Worm (Caenorhabditis elegans): ENCODE results near the gene nhr-141.

nhr-141 gene

ce11 chrV:7465509-7465908, 21.0 kb downstream of the nhr-141 start, which contains the start of gene F25E5.1 (continued):
- peak; percentile 46 for TF ChIP-seq lim-6 (tag; optimal IDR thresholded peaks at IDR 0.05)
- no peak for TF ChIP-seq K02D7.2 (tag; optimal IDR thresholded peaks at IDR 0.05)
- peak; percentile 53 for TF ChIP-seq fkh-6 (tag; optimal IDR thresholded peaks at IDR 0.05)
- TF ChIP-seq unc-86 (tag; optimal IDR thresholded peaks at IDR 0.05): peak; percentile 15
- peak; percentile 36 for TF ChIP-seq ref-2 (tag; optimal IDR thresholded peaks at IDR 0.05)
- no peak for TF ChIP-seq nhr-11 (tag; optimal IDR thresholded peaks at IDR 0.05)
- no peak for TF ChIP-seq mec-3 (tag; optimal IDR thresholded peaks at IDR 0.05; ENCODE audit: borderline replicate concordance)
- TF ChIP-seq elt-2 (tag; optimal IDR thresholded peaks at IDR 0.05): peak; percentile 30
- peak; percentile 67 for TF ChIP-seq ceh-34 (tag; optimal IDR thresholded peaks at IDR 0.05)
- TF ChIP-seq fax-1 (tag; optimal IDR thresholded peaks at IDR 0.05): peak; percentile 15
- no peak for TF ChIP-seq ttx-3 (tag; optimal IDR thresholded peaks at IDR 0.05)
- no peak for TF ChIP-seq ama-1 (optimal IDR thresholded peaks at IDR 0.05)
- TF ChIP-seq ceh-14 (tag; optimal IDR thresholded peaks at IDR 0.05): peak; percentile 70
- peak; percentile 81 for TF ChIP-seq C08G9.2 (tag; optimal IDR thresholded peaks at IDR 0.05)
- TF ChIP-seq ceh-30 (tag; optimal IDR thresholded peaks at IDR 0.05): no peak
- no peak for TF ChIP-seq ceh-22 (tag; optimal IDR thresholded peaks at IDR 0.05)

DNA sequence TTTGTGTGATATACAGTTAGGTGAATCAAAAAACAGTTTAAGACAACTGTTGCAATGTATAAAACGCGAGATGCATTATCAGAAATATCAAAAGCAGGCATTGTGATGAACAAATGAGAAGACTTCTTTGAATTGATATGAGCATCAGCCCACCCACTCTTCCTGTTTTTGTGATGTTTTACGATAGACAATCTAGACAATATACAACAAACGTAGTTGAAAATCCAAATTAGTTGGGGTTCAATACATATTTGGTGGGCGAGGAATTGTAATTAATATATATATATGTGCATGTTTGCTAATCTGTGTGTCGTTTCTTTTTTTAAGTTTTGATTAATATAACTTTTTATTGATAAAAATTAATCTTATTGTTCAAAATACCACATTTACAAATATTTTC, 28.4 kb downstream of the nhr-141 start, which contains the start of gene str-28:
str-28 (minus strand) TSS at position 101 of the 400 bp plus-strand sequence.
- TF ChIP-seq ceh-9 (tag; optimal IDR thresholded peaks at IDR 0.05) (no peak), nfya-1 (tag; optimal IDR thresholded peaks at IDR 0.05) (no peak), unc-55 (GFP tag; optimal IDR thresholded peaks at IDR 0.05) (no peak), eyg-1 (tag; optimal IDR thresholded peaks at IDR 0.05) (no peak), C08G9.2 (tag; optimal IDR thresholded peaks at IDR 0.05) (no peak), pag-3 (tag; optimal IDR thresholded peaks at IDR 0.05; ENCODE audit: borderline replicate concordance) (no peak), ama-1 (optimal IDR thresholded peaks at IDR 0.05) (no peak), fkh-6 (tag; optimal IDR thresholded peaks at IDR 0.05) (no peak), ceh-48 (tag; optimal IDR thresholded peaks at IDR 0.05) (no peak), pha-4 (tag; optimal IDR thresholded peaks at IDR 0.05) (no peak), dmd-4 (tag; optimal IDR thresholded peaks at IDR 0.05; ENCODE audit: borderline replicate concordance) (no peak), ceh-14 (tag; optimal IDR thresholded peaks at IDR 0.05) (no peak), ref-2 (tag; optimal IDR thresholded peaks at IDR 0.05) (no peak), pax-1 (tag; optimal IDR thresholded peaks at IDR 0.05) (no peak), hlh-13 (GFP tag; optimal IDR thresholded peaks at IDR 0.05) (no peak), sox-2 (GFP tag; IDR thresholded peaks at IDR 0.05) (no peak), ceh-22 (tag; optimal IDR thresholded peaks at IDR 0.05) (no peak), K09A11.1 (tag; optimal IDR thresholded peaks at IDR 0.05; ENCODE audit: insufficient read depth) (no peak), ets-4 (tag; optimal IDR thresholded peaks at IDR 0.05) (no peak), T23F11.4 (GFP tag; optimal IDR thresholded peaks at IDR 0.05) (no peak)

ce11 chrV:7476766-7477165, 32.3 kb downstream of the nhr-141 start, which contains the start of gene srh-125:
TSS of gene srh-125 (minus strand) at chrV:7476866.
- TF ChIP-seq elt-2 (tag; optimal IDR thresholded peaks at IDR 0.05): no peak
- no peak for TF ChIP-seq sox-4 (tag; optimal IDR thresholded peaks at IDR 0.05)
- no peak for TF ChIP-seq mec-3 (tag; optimal IDR thresholded peaks at IDR 0.05; ENCODE audit: borderline replicate concordance)

DNA sequence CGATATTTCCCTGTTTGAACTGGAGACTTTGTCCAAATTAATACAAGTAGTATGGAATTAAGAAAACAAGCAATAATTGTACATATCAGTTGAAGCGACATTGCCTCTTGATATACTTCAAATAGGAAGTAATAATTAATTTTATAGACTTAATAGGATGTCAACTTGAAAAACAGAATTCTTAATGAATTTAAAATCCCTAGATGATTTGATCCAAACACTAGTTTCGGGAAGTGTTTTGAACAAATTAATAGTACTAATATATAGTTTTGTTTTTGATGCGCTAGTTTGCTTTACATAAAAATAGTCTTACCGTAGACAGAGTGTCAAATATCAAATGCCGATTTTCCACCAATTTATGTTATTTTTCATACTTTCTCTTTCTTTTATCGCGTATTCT, 33.9 kb downstream of the nhr-141 start, which contains the start of gene str-190:
str-190 (minus strand) TSS at position 101 of the 400 bp plus-strand sequence.
- TF ChIP-seq mec-3 (tag; optimal IDR thresholded peaks at IDR 0.05; ENCODE audit: borderline replicate concordance) (no peak), nhr-11 (tag; optimal IDR thresholded peaks at IDR 0.05) (no peak), ceh-45 (GFP tag; IDR thresholded peaks at IDR 0.05) (no peak), pros-1 (tag; optimal IDR thresholded peaks at IDR 0.05) (no peak), C08G9.2 (tag; optimal IDR thresholded peaks at IDR 0.05) (no peak)

ce11 chrV:7480949-7481348, 36.5 kb downstream of the nhr-141 start, which contains the start of gene C18B10.6:
TSS of gene C18B10.6 (minus strand) at chrV:7481049.
- no peak for TF ChIP-seq ceh-6 (GFP tag; optimal IDR thresholded peaks at IDR 0.05)
- no peak for TF ChIP-seq hlh-8 (tag; optimal IDR thresholded peaks at IDR 0.05)
- no peak for TF ChIP-seq K09A11.1 (tag; optimal IDR thresholded peaks at IDR 0.05; ENCODE audit: insufficient read depth)
- TF ChIP-seq sdc-2 (tag; optimal IDR thresholded peaks at IDR 0.05): no peak
- TF ChIP-seq Y22D7AL.16 (tag; optimal IDR thresholded peaks at IDR 0.05): no peak
- no peak for TF ChIP-seq ahr-1 (tag; optimal IDR thresholded peaks at IDR 0.05)
- TF ChIP-seq ceh-48 (tag; optimal IDR thresholded peaks at IDR 0.05): no peak
- no peak for TF ChIP-seq ceh-19 (GFP tag; optimal IDR thresholded peaks at IDR 0.05)
- no peak for TF ChIP-seq dve-1 (tag; optimal IDR thresholded peaks at IDR 0.05)
- no peak for TF ChIP-seq pat-9 (tag; optimal IDR thresholded peaks at IDR 0.05)
- TF ChIP-seq unc-42 (tag; optimal IDR thresholded peaks at IDR 0.05): no peak
